Worm (Caenorhabditis elegans): Measurements from ENCODE around the gene mrps-21.

DNA sequence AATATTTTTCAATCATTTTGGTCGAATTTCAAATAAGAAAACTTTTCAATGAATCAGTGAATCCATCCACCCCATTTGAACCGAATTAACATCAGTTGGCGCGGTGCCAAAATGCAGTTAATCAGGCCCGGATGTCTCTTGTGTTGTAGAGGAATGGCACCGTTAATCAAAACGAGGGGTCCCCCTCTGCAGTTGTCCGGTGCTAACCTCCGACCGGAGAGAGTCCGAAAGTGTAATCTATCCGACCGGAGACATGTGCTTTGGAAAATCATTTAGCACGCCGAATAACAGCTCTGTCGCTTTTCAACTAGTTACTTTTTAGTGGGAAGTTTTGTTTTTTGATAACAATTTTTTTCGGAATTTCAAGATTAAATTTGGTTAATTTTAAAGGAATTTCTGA is 14.1 kb downstream of the mrps-21 start:
- TF ChIP-seq F23B12.7 (tag; optimal IDR thresholded peaks at IDR 0.05; ENCODE audit: insufficient read depth) (no peak), egl-18 (GFP tag; IDR thresholded peaks at IDR 0.05) (no peak), cebp-1 (GFP tag; IDR thresholded peaks at IDR 0.05) (no peak), cebp-1 (tag; optimal IDR thresholded peaks at IDR 0.05) (no peak), F57C9.4 (tag; optimal IDR thresholded peaks at IDR 0.05) (no peak), attf-3 (GFP tag; conservative IDR thresholded peaks at IDR 0.05) (no peak), lsy-27 (tag; optimal IDR thresholded peaks at IDR 0.05; ENCODE audit: borderline replicate concordance, insufficient read depth) (no peak), F39B2.1 (GFP tag; IDR thresholded peaks at IDR 0.05) (no peak), nfya-1 (tag; optimal IDR thresholded peaks at IDR 0.05; ENCODE audit: borderline replicate concordance, insufficient read depth) (no peak)
